Worm (Caenorhabditis elegans): ENCODE data around the gene W05H9.4.

W05H9.4 gene

ce11 chrX:6219892-6220291, 43.6 kb upstream of the W05H9.4 start (continued):
- TF ChIP-seq mbf-1 (tag; optimal IDR thresholded peaks at IDR 0.05) (no peak), R02D3.7 (tag; optimal IDR thresholded peaks at IDR 0.05) (no peak), lin-11 (tag; optimal IDR thresholded peaks at IDR 0.05) (no peak), nhr-23 (tag; optimal IDR thresholded peaks at IDR 0.05) (no peak), unc-39 (tag; optimal IDR thresholded peaks at IDR 0.05) (no peak), ztf-4 (tag; optimal IDR thresholded peaks at IDR 0.05) (no peak), egl-27 (tag; optimal IDR thresholded peaks at IDR 0.05) (peak; percentile 53), gmeb-1 (tag; optimal IDR thresholded peaks at IDR 0.05) (no peak), nhr-10 (tag; optimal IDR thresholded peaks at IDR 0.05) (no peak), lsy-2 (tag; optimal IDR thresholded peaks at IDR 0.05) (peak in 1 of 2 experiments; percentile 21), ceh-82 (tag; optimal IDR thresholded peaks at IDR 0.05) (no peak)

- TF ChIP-seq crh-2 (tag; optimal IDR thresholded peaks at IDR 0.05) (no peak), mab-5 (tag; optimal IDR thresholded peaks at IDR 0.05) (no peak), nhr-237 (tag; optimal IDR thresholded peaks at IDR 0.05) (no peak), Y55F3AM.14 (GFP tag; optimal IDR thresholded peaks at IDR 0.05) (no peak), nhr-10 (tag; optimal IDR thresholded peaks at IDR 0.05) (no peak), F13H6.1 (tag; optimal IDR thresholded peaks at IDR 0.05) (no peak), fos-1 (tag; optimal IDR thresholded peaks at IDR 0.05) (no peak), egl-27 (tag; optimal IDR thresholded peaks at IDR 0.05) (no peak), nhr-25 (tag; optimal IDR thresholded peaks at IDR 0.05) (no peak), nhr-12 (tag; optimal IDR thresholded peaks at IDR 0.05) (no peak), ceh-82 (tag; optimal IDR thresholded peaks at IDR 0.05) (no peak), ztf-1 (GFP tag; conservative IDR thresholded peaks at IDR 0.05) (no peak), dmd-4 (tag; optimal IDR thresholded peaks at IDR 0.05) (no peak), snpc-4 (tag; optimal IDR thresholded peaks at IDR 0.05) (no peak), mdl-1 (tag; optimal IDR thresholded peaks at IDR 0.05) (no peak), unc-55 (GFP tag; optimal IDR thresholded peaks at IDR 0.05) (no peak)
Measured at ce11 chrX:6221097-6221496, 42.4 kb upstream of the W05H9.4 start.

ce11 chrX:6224841-6225240, 38.6 kb upstream of the W05H9.4 start:
- peak; percentile 32 for TF ChIP-seq sma-9 (GFP tag; optimal IDR thresholded peaks at IDR 0.05)
- TF ChIP-seq sma-9 (tag; optimal IDR thresholded peaks at IDR 0.05) = no peak
- no peak for TF ChIP-seq lin-11 (tag; optimal IDR thresholded peaks at IDR 0.05)
- no peak for TF ChIP-seq sma-3 (GFP tag; optimal IDR thresholded peaks at IDR 0.05)
- no peak for TF ChIP-seq nhr-129 (tag; optimal IDR thresholded peaks at IDR 0.05)
- TF ChIP-seq aly-2 (tag; optimal IDR thresholded peaks at IDR 0.05) = no peak
- no peak for TF ChIP-seq fos-1 (tag; optimal IDR thresholded peaks at IDR 0.05)

- TF ChIP-seq sma-3 (GFP tag; optimal IDR thresholded peaks at IDR 0.05) (peak; percentile 27), elt-3 (tag; optimal IDR thresholded peaks at IDR 0.05) (no peak)
Measured at ce11 chrX:6230669-6231068, 32.8 kb upstream of the W05H9.4 start, which contains the start of gene lite-1. TSS of gene lite-1 (minus strand) at chrX:6230769.

- TF ChIP-seq mbf-1 (tag; optimal IDR thresholded peaks at IDR 0.05) (no peak), nhr-21 (tag; optimal IDR thresholded peaks at IDR 0.05) (no peak), zag-1 (tag; optimal IDR thresholded peaks at IDR 0.05) (no peak), ceh-82 (tag; optimal IDR thresholded peaks at IDR 0.05) (no peak), nhr-6 (tag; optimal IDR thresholded peaks at IDR 0.05) (no peak)
Measured at ce11 chrX:6232998-6233626, 30.3 kb upstream of the W05H9.4 start, which contains the start of gene C14F11.4. TSS of gene C14F11.4 (minus strand) at chrX:6233048.

- TF ChIP-seq nhr-12 (tag; optimal IDR thresholded peaks at IDR 0.05) (no peak), blmp-1 (tag; optimal IDR thresholded peaks at IDR 0.05; ENCODE audit: insufficient read depth) (no peak), lsy-2 (tag; optimal IDR thresholded peaks at IDR 0.05) (no peak), mab-5 (tag; optimal IDR thresholded peaks at IDR 0.05) (no peak), nhr-23 (tag; optimal IDR thresholded peaks at IDR 0.05) (no peak), unc-39 (tag; optimal IDR thresholded peaks at IDR 0.05) (no peak), ceh-16 (tag; optimal IDR thresholded peaks at IDR 0.05) (no peak), C34F6.9 (tag; optimal IDR thresholded peaks at IDR 0.05) (no peak), sma-9 (GFP tag; optimal IDR thresholded peaks at IDR 0.05) (no peak), sma-9 (tag; optimal IDR thresholded peaks at IDR 0.05) (no peak), R02D3.7 (tag; optimal IDR thresholded peaks at IDR 0.05) (no peak), ZK546.5 (tag; optimal IDR thresholded peaks at IDR 0.05) (no peak), lin-11 (tag; optimal IDR thresholded peaks at IDR 0.05) (no peak)
Measured at ce11 chrX:6235443-6235842, 28.0 kb upstream of the W05H9.4 start, which contains the start of gene hsp-43. TSS of gene hsp-43 (minus strand) at chrX:6235543.

Data from whole organism, L2 larva.